Worm (Caenorhabditis elegans): ENCODE data around the gene rbc-1.

DNA sequence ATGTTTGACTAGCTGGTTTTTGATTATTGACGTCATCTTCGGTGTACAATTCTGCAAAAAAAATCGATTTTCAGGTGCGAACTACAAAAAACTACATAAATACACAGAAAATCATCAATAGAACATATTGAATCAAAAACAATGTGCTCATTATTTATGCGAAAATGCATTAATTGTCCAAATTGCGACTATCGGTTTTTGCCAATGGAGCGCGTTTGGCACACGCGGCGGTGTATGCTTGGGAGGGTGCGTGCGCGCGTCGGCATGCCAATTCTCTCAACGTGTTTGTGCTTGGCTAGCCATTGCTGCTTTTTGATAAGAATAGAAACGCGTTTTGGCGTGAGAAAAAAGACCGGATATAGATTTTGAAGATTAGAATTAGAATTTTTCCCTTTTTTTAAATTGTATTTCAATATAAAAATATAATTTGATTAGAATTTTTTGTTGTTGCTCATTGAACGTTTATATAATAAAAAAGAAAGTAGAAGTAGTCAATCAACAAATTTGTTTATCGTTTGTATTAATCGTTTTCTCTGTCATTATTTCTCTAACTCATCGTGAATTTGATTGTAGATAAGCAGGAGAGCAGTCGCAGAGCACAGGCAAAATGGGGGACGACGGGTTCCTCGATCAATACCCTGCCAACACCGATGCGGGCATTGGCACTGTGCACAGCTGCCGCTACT is 22.0 kb upstream of the rbc-1 start, which contains the start of the genes C44H4.4 and tap-1:
- TF ChIP-seq nhr-6 (tag; optimal IDR thresholded peaks at IDR 0.05) = no peak
- no peak for TF ChIP-seq ces-1 (GFP tag; optimal IDR thresholded peaks at IDR 0.05)
- TF ChIP-seq madf-9 (GFP tag; conservative IDR thresholded peaks at IDR 0.05) = no peak
- TF ChIP-seq sdz-12 (GFP tag; optimal IDR thresholded peaks at IDR 0.05) = no peak
- no peak for TF ChIP-seq nhr-76 (tag; optimal IDR thresholded peaks at IDR 0.05)
- no peak for TF ChIP-seq zfp-3 (GFP tag; conservative IDR thresholded peaks at IDR 0.05)
- no peak for TF ChIP-seq ztf-11 (tag; optimal IDR thresholded peaks at IDR 0.05)
- peak; percentile 98 for TF ChIP-seq aha-1 (tag)
- TF ChIP-seq snpc-4 (tag; optimal IDR thresholded peaks at IDR 0.05) = no peak
